Worm (Caenorhabditis elegans) whole organism, L4 larva: ENCODE measurements around the gene hpo-6.
"Not testable (repeated sequence)": the region's sequence is repeated elsewhere in the genome, so short reads cannot be mapped to it uniquely, and the experiment has no call there.

Experiments
- Y75B8A.6 ChIP-seq: fragments of 200-800 bp; sonication (Bioruptor generic); IDR thresholded peaks from 2 replicates; pipeline ENCODE4 v1.3.6; 2022; ENCODE audit warnings: missing genetic modification reagents, missing genetic modification characterization, missing compliant biosample characterization
- ZK337.2 ChIP-seq: fragments of 200-800 bp; sonication (Bioruptor generic); IDR thresholded peaks from 2 replicates; pipeline ENCODE4 v1.3.6; 2022; ENCODE audit warnings: missing genetic modification reagents, missing genetic modification characterization, missing compliant biosample characterization
- aha-1 ChIP-seq: fragments of 150-350 bp; peaks from one replicate; lab custom pipeline; 2014; ENCODE audit warnings: missing biosample characterization, missing genetic modification characterization
- ceh-44 ChIP-seq: fragments of 200-800 bp; sonication (Bioruptor generic); IDR thresholded peaks from 2 replicates; pipeline ENCODE4 v1.3.6; 2022; ENCODE audit warnings: missing genetic modification reagents, missing genetic modification characterization, missing compliant biosample characterization
- dve-1 ChIP-seq: sonication (generic microtip); optimal IDR thresholded peaks from 2 replicates; lab custom pipeline; 2017; ENCODE audit warnings: antibody characterized with exemption, mild to moderate bottlenecking, missing genetic modification characterization, missing compliant biosample characterization; ENCODE audit not compliant: insufficient read depth
- hlh-30 ChIP-seq: sonication (generic microtip); optimal IDR thresholded peaks from 2 replicates; lab custom pipeline; 2017; ENCODE audit warnings: antibody characterized with exemption, mild to moderate bottlenecking, missing genetic modification characterization, missing compliant biosample characterization; ENCODE audit not compliant: insufficient read depth
- lin-15B ChIP-seq: fragments of 150-350 bp; sonication (generic microtip); optimal IDR thresholded peaks from 3 replicates; lab custom pipeline; 2014; ENCODE audit warnings: missing biosample characterization, missing genetic modification characterization
- lin-29 ChIP-seq: fragments of 200-800 bp; sonication (Bioruptor generic); IDR thresholded peaks from 2 replicates; pipeline ENCODE4 v1.3.6; 2022; ENCODE audit warnings: missing genetic modification reagents, missing genetic modification characterization, missing compliant biosample characterization
- mdl-1 ChIP-seq, 2 experiments: fragments of 150-350 bp in 1 of 2; sonication (generic microtip) in 1 of 2; optimal IDR thresholded peaks; 2 replicates each; lab custom pipeline; 2014 to 2017; ENCODE audit warnings: missing biosample characterization in 2 of 2, missing genetic modification characterization in 2 of 2
- mep-1 ChIP-seq: fragments of 150-350 bp; sonication (generic microtip); optimal IDR thresholded peaks from 3 replicates; lab custom pipeline; 2014; ENCODE audit warnings: missing biosample characterization, missing genetic modification characterization
- mes-2 ChIP-seq: sonication (generic microtip); optimal IDR thresholded peaks from 2 replicates; lab custom pipeline; 2016; ENCODE audit warnings: missing genotype, mild to moderate bottlenecking, missing genetic modification characterization, missing compliant biosample characterization; ENCODE audit not compliant: poor library complexity, severe bottlenecking
- sdz-12 ChIP-seq: fragments of 200-800 bp; sonication (Bioruptor generic); optimal IDR thresholded peaks from 2 replicates; lab custom pipeline; 2018; ENCODE audit warnings: mild to moderate bottlenecking, missing genetic modification characterization, missing compliant biosample characterization
- tra-1 ChIP-seq: fragments of 200-800 bp; sonication (Bioruptor generic); IDR thresholded peaks from 2 replicates; pipeline ENCODE4 v1.3.6; 2022; ENCODE audit warnings: missing genetic modification reagents, missing genetic modification characterization, missing compliant biosample characterization
- vab-7 ChIP-seq: fragments of 200-800 bp; sonication (Bioruptor generic); IDR thresholded peaks from 2 replicates; pipeline ENCODE4 v1.3.6; 2022; ENCODE audit warnings: missing genetic modification reagents, missing genetic modification characterization, missing compliant biosample characterization
- zip-2 ChIP-seq: fragments of 150-350 bp; optimal IDR thresholded peaks from 2 replicates; lab custom pipeline; 2014; ENCODE audit warnings: missing biosample characterization, missing genetic modification characterization

hpo-6 gene

ce11 chrIV:1609973-1610372 lies 48.0 kb downstream of the hpo-6 start, which contains the start of gene dsl-3:
Gene dsl-3 (plus strand): TSS chrIV:1610273.
- not testable (repeated sequence) for TF ChIP-seq mep-1, lin-29, lin-15B

- TF ChIP-seq ceh-44 (GFP tag; lab: Robert Waterston, UW) = no peak
- TF ChIP-seq vab-7 = no peak
- peak in 1 of 2 experiments; percentile 36 for TF ChIP-seq mdl-1 (tag; optimal IDR thresholded peaks at IDR 0.05; lab: Kevin White, UChicago)
- TF ChIP-seq tra-1 (GFP tag; lab: Robert Waterston, UW) = no peak
- peak; percentile 21 for TF ChIP-seq dve-1
- no peak for TF ChIP-seq ZK337.2
- no peak for TF ChIP-seq Y75B8A.6 (GFP tag; lab: Robert Waterston, UW)
- peak; percentile 12 for TF ChIP-seq hlh-30
- peak; percentile 9 for TF ChIP-seq aha-1 (tag; lab: Kevin White, UChicago)
- TF ChIP-seq zip-2 = no peak
- no peak for TF ChIP-seq sdz-12
- TF ChIP-seq mes-2 (tag; lab: Kevin White, UChicago) = peak; percentile 30
Measured at ce11 chrIV:1613592-1613991, 51.6 kb downstream of the hpo-6 start, which contains the start of gene nhr-122. Gene nhr-122 (plus strand): TSS chrIV:1613892.
